Fruit fly (Drosophila melanogaster): ENCODE results near the gene CG32119.
A peak's percentile ranks its signal among the peaks of the same experiment; 100 is the strongest.

CG32119 gene

DNA sequence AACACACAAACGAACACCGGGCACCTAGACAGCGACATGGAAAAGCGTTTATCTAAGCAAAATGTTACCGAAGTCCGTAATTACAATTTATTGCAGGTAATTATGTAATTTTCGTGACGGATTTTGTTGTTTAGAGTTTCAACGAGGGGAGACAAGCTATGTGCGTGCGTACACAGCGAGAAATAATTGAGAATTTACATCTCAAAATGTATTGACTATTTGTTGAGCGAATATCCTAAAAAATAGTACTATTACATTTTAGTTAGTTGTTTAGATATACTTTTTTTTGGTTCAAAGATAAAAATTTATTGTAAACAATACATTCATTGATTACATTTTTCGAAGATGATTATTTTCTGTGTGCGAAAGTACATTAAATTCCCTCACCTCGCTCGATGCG is 13.7 kb upstream of the CG32119 start:
- no peak for TF ChIP-seq Myc (optimal IDR thresholded peaks at IDR 0.05)
- no peak for TF ChIP-seq sage (GFP tag; optimal IDR thresholded peaks at IDR 0.05)
- no peak for TF ChIP-seq CrebA (GFP tag; optimal IDR thresholded peaks at IDR 0.05; ENCODE audit: borderline replicate concordance)
- TF ChIP-seq dsf (GFP tag; optimal IDR thresholded peaks at IDR 0.05; ENCODE audit: borderline replicate concordance), result no peak
- TF ChIP-seq dl (GFP tag; optimal IDR thresholded peaks at IDR 0.05; ENCODE audit: insufficient read depth in 1 of 2, partially characterized antibody in 2 of 2), result no peak
- no peak for TF ChIP-seq GATAd (GFP tag; optimal IDR thresholded peaks at IDR 0.05)
- TF ChIP-seq Mio (GFP tag; optimal IDR thresholded peaks at IDR 0.05), result no peak

- TF ChIP-seq sage (GFP tag; optimal IDR thresholded peaks at IDR 0.05) (no peak), dmrt93B (GFP tag; optimal IDR thresholded peaks at IDR 0.05) (no peak), Mio (GFP tag; optimal IDR thresholded peaks at IDR 0.05) (no peak), psq (GFP tag; optimal IDR thresholded peaks at IDR 0.05) (no peak), jim (GFP tag; optimal IDR thresholded peaks at IDR 0.05) (no peak), tai (GFP tag; optimal IDR thresholded peaks at IDR 0.05) (no peak), Dfd (GFP tag; optimal IDR thresholded peaks at IDR 0.05) (no peak), sv (GFP tag; optimal IDR thresholded peaks at IDR 0.05) (no peak), Vsx2 (GFP tag; optimal IDR thresholded peaks at IDR 0.05; ENCODE audit: partially characterized antibody) (no peak), HLH106 (tag; optimal IDR thresholded peaks at IDR 0.05) (no peak), GATAd (GFP tag; optimal IDR thresholded peaks at IDR 0.05) (no peak), woc (GFP tag; optimal IDR thresholded peaks at IDR 0.05) (no peak), rgr (GFP tag; optimal IDR thresholded peaks at IDR 0.05) (no peak), br (GFP tag; optimal IDR thresholded peaks at IDR 0.05) (no peak), dl (GFP tag; optimal IDR thresholded peaks at IDR 0.05; ENCODE audit: insufficient read depth in 1 of 2, partially characterized antibody in 2 of 2) (no peak), pan (optimal IDR thresholded peaks at IDR 0.05) (no peak), Jra (GFP tag; optimal IDR thresholded peaks at IDR 0.05) (no peak)
These were observed 12.3 kb upstream of the CG32119 start for dm6 chr3L:13260718-13261318.

DNA sequence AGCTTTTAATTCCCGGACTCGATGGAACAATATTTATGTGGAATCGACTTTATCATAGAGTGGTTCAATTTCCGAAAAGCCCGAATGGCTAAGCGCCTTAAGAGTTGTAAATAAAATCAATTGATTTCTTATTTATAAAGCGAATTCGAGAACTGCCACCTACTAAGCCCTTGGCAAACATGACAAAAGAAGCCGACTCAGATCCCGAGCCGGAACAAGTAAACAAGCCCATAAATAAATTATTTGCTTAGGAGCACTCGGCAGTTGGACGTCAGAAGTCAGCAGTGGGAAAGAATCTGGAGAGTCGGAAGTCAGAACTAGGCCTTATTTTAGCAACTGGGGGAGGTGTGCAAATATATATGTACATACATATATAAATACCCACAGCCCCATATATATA is 11.1 kb upstream of the CG32119 start:
- TF ChIP-seq OdsH (GFP tag; optimal IDR thresholded peaks at IDR 0.05) (no peak), Jra (GFP tag; optimal IDR thresholded peaks at IDR 0.05) (no peak), CrebA (GFP tag; optimal IDR thresholded peaks at IDR 0.05; ENCODE audit: borderline replicate concordance) (no peak), rgr (GFP tag; optimal IDR thresholded peaks at IDR 0.05) (peak; percentile 12), woc (GFP tag; optimal IDR thresholded peaks at IDR 0.05) (no peak), h (GFP tag; optimal IDR thresholded peaks at IDR 0.05) (peak; percentile 0), foxo (GFP tag; optimal IDR thresholded peaks at IDR 0.05) (no peak)

DNA sequence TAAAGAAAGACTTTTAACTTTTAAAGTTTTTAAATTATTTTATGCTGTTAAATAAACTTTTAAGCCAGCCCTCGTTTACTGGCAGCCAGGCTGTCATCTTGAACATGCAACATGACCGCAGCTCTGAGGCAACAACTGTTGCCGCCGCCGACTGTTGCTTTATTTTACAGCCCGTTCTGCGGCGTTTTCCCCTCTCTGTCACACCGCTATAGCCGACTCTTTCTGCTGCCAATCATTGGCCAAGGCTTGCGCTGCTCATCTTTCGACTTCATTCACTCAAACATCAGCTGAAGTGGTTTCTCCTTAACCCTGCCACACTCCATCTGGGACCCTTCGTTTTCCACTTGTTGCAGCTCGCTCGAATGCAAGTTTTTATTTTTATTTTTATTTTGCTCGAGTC is 7.7 kb upstream of the CG32119 start:
- TF ChIP-seq woc (GFP tag; optimal IDR thresholded peaks at IDR 0.05) (peak; percentile 33), ey (GFP tag; optimal IDR thresholded peaks at IDR 0.05) (no peak)

- TF ChIP-seq rgr (GFP tag; optimal IDR thresholded peaks at IDR 0.05) (no peak), GATAd (GFP tag; optimal IDR thresholded peaks at IDR 0.05) (no peak), lola (GFP tag; optimal IDR thresholded peaks at IDR 0.05) (no peak), woc (GFP tag; optimal IDR thresholded peaks at IDR 0.05) (no peak), foxo (GFP tag; optimal IDR thresholded peaks at IDR 0.05) (no peak), dsf (GFP tag; optimal IDR thresholded peaks at IDR 0.05; ENCODE audit: borderline replicate concordance) (no peak), usp (GFP tag; optimal IDR thresholded peaks at IDR 0.05) (no peak), Sp1 (GFP tag; optimal IDR thresholded peaks at IDR 0.05) (no peak), ey (GFP tag; optimal IDR thresholded peaks at IDR 0.05) (no peak), pan (optimal IDR thresholded peaks at IDR 0.05) (no peak), psq (GFP tag; optimal IDR thresholded peaks at IDR 0.05) (peak; percentile 19), Rel (GFP tag; optimal IDR thresholded peaks at IDR 0.05) (peak; percentile 46), Rel (tag; optimal IDR thresholded peaks at IDR 0.05) (no peak), Hr83 (GFP tag; optimal IDR thresholded peaks at IDR 0.05; ENCODE audit: poor library complexity, severe bottlenecking) (no peak)
These were observed 7.0 kb upstream of the CG32119 start for dm6 chr3L:13255393-13256078.
